Worm (Caenorhabditis elegans) whole organism, late embryonic: Measurements from ENCODE around the gene Y43F8C.5.

Source experiments
- ceh-31 ChIP-seq: sonication (generic microtip); optimal IDR thresholded peaks from 2 replicates; lab custom pipeline; 2016; ENCODE audit warnings: missing genetic modification characterization, missing compliant biosample characterization
- ets-4 ChIP-seq: sonication (generic microtip); optimal IDR thresholded peaks from 2 replicates; lab custom pipeline; 2016; ENCODE audit warnings: missing genetic modification characterization, missing compliant biosample characterization
- pros-1 ChIP-seq: fragments of 150-350 bp; optimal IDR thresholded peaks from 2 replicates; lab custom pipeline; 2014; ENCODE audit warnings: missing biosample characterization, missing genetic modification reagents, missing genetic modification characterization

DNA sequence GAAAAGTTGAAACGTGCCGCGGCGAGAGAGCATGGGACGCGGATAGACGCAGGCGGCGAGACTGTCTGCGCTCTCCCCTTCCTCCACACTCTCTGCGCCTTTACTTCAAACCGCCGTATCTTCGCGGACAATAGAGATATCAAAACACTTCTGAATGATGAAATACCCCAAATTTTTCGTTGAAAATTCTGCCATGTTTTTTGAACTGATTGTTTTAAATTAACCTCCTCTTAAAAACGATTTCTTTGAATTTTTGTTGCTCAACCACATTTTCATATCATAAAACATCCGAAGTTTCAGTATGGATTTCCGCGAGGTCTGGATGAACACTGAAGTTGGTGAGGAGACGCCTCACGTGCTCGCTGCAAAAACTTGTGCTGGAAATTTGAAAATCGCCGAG lies 37.5 kb upstream of the Y43F8C.5 start, which contains the start of gene Y43F8C.11:
- no peak for TF ChIP-seq pros-1 (tag; lab: Kevin White, UChicago)
- no peak for TF ChIP-seq ets-4 (tag; lab: Kevin White, UChicago)
- no peak for TF ChIP-seq ceh-31 (tag; lab: Kevin White, UChicago)
